Worm (Caenorhabditis elegans): ENCODE measurements around the gene rps-29.

- TF ChIP-seq mep-1 (tag; optimal IDR thresholded peaks at IDR 0.05) (no peak), ces-1 (GFP tag; optimal IDR thresholded peaks at IDR 0.05) (no peak), nhr-76 (tag; optimal IDR thresholded peaks at IDR 0.05) (no peak), pha-4 (tag; optimal IDR thresholded peaks at IDR 0.05) (no peak), nhr-28 (tag; optimal IDR thresholded peaks at IDR 0.05) (no peak), unc-62 (GFP tag; optimal IDR thresholded peaks at IDR 0.05) (no peak), elt-3 (tag; optimal IDR thresholded peaks at IDR 0.05) (no peak), blmp-1 (tag; optimal IDR thresholded peaks at IDR 0.05) (no peak)
These were observed 36.1 kb upstream of the rps-29 start, which contains the start of gene T17H7.7 for ce11 chrIII:757981-758380.

Data from whole organism, mixed stage, embryonic.